Worm (Caenorhabditis elegans) whole organism, L3 larva: ENCODE results near the gene F09C6.14.

Source experiments
- ama-1 ChIP-seq: fragments of 150-350 bp; optimal IDR thresholded peaks from 2 replicates; lab custom pipeline; 2018
- daf-12 ChIP-seq: fragments of 150-350 bp; optimal IDR thresholded peaks from 2 replicates; lab custom pipeline; 2014; ENCODE audit warnings: missing biosample characterization, missing genetic modification reagents, missing genetic modification characterization
- fkh-2 ChIP-seq: fragments of 150-350 bp; optimal IDR thresholded peaks from 2 replicates; lab custom pipeline; 2014; ENCODE audit warnings: missing biosample characterization, missing genetic modification reagents, missing genetic modification characterization
- fos-1 ChIP-seq: fragments of 150-350 bp; optimal IDR thresholded peaks from 2 replicates; lab custom pipeline; 2014; ENCODE audit warnings: missing biosample characterization, missing genetic modification characterization
- hmg-11 ChIP-seq: sonication (generic microtip); optimal IDR thresholded peaks from 2 replicates; lab custom pipeline; 2016; ENCODE audit warnings: missing genetic modification characterization, missing compliant biosample characterization
- lin-39 ChIP-seq: fragments of 150-350 bp; optimal IDR thresholded peaks from 2 replicates; lab custom pipeline; 2018; ENCODE audit warnings: missing biosample characterization, missing genetic modification reagents, missing genetic modification characterization
- lsy-12 ChIP-seq: sonication (generic microtip); optimal IDR thresholded peaks from 2 replicates; lab custom pipeline; 2016; ENCODE audit warnings: mild to moderate bottlenecking, missing genetic modification characterization, missing compliant biosample characterization
- mdl-1 ChIP-seq: fragments of 150-350 bp; optimal IDR thresholded peaks from 2 replicates; lab custom pipeline; 2014; ENCODE audit warnings: missing biosample characterization, missing genetic modification characterization
- nhr-23 ChIP-seq: fragments of 150-350 bp; optimal IDR thresholded peaks from 2 replicates; lab custom pipeline; 2014; ENCODE audit warnings: missing biosample characterization, missing genetic modification reagents, missing genetic modification characterization
- pqm-1 ChIP-seq: fragments of 150-350 bp; optimal IDR thresholded peaks from 2 replicates; lab custom pipeline; 2017; ENCODE audit warnings: missing biosample characterization, missing genetic modification characterization, inconsistent platforms
- unc-39 ChIP-seq: sonication (generic microtip); optimal IDR thresholded peaks from 4 replicates; lab custom pipeline; 2017; ENCODE audit warnings: missing biosample characterization, missing genetic modification characterization
- unc-62 ChIP-seq: fragments of 150-350 bp; sonication (generic microtip); optimal IDR thresholded peaks from 4 replicates; lab custom pipeline; 2014; ENCODE audit warnings: missing biosample characterization, missing genetic modification reagents, missing genetic modification characterization
- ztf-4 ChIP-seq: fragments of 150-350 bp; optimal IDR thresholded peaks from 2 replicates; lab custom pipeline; 2014; ENCODE audit warnings: missing biosample characterization, missing genetic modification characterization

ce11 chrV:16848498-16848897 lies 32.3 kb upstream of the F09C6.14 start, which contains the start of the genes clec-36 and clec-26:
- TF ChIP-seq lsy-12 (tag; lab: Kevin White, UChicago), result no peak
- TF ChIP-seq fos-1 (tag; lab: Kevin White, UChicago), result no peak
- no peak for TF ChIP-seq unc-62 (GFP tag; lab: Kevin White, UChicago)
- no peak for TF ChIP-seq lin-39
- no peak for TF ChIP-seq unc-39 (tag; lab: Kevin White, UChicago)
- no peak for TF ChIP-seq pqm-1 (tag; lab: Kevin White, UChicago)
- TF ChIP-seq nhr-23 (tag; lab: Kevin White, UChicago), result no peak
- TF ChIP-seq hmg-11 (tag; lab: Kevin White, UChicago), result no peak
- TF ChIP-seq mdl-1 (tag; lab: Kevin White, UChicago), result no peak
- TF ChIP-seq daf-12 (tag; lab: Kevin White, UChicago), result no peak
- TF ChIP-seq ama-1 (lab: Kevin White, UChicago), result no peak
- TF ChIP-seq ztf-4 (tag; lab: Kevin White, UChicago), result no peak
- TF ChIP-seq fkh-2 (tag; lab: Kevin White, UChicago), result no peak
